Fruit fly (Drosophila melanogaster): ENCODE data around the gene HP6.

DNA sequence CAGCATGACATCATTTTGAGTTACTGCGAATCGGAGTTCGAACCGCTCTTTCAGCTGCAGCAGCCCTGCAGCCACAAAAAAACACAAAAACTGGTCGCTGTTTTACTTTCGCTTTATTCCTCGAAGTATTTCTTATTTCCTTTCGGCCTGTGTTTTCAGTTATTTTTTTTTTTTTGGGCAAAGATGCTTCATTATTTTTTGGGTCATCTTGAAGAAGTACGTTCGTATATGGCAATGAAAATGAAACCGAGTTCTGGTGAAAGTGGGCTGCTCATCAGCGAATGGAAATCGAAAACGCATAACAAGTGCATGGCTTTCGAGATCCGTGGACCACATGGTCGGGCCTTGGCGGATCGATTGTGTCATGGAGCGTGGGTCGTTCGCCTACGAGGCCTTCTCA, 10.8 kb upstream of the HP6 start:
- peak; percentile 50 for TF ChIP-seq Met (GFP tag; optimal IDR thresholded peaks at IDR 0.05)
- no peak for TF ChIP-seq CG11902 (GFP tag; optimal IDR thresholded peaks at IDR 0.05)
- TF ChIP-seq Ets21C (GFP tag; optimal IDR thresholded peaks at IDR 0.05): no peak
- TF ChIP-seq Hr39 (GFP tag; optimal IDR thresholded peaks at IDR 0.05): no peak
- no peak for TF ChIP-seq CG8319 (GFP tag; optimal IDR thresholded peaks at IDR 0.05)
- TF ChIP-seq Blimp-1 (GFP tag; optimal IDR thresholded peaks at IDR 0.05): peak; percentile 100
- TF ChIP-seq Eip78C (GFP tag): peak; percentile 62
- TF ChIP-seq CG32006 (GFP tag; optimal IDR thresholded peaks at IDR 0.05): no peak

Measured in whole organism, prepupa.